Fruit fly (Drosophila melanogaster) S2 (cell line): ENCODE results near the gene CG4098.

Experiments
- CG8478 ChIP-seq: fragments of >200 bp; optimal IDR thresholded peaks from 2 replicates; lab custom pipeline; 2018
- CTCF ChIP-seq, 2 experiments: fragments of >200 bp; optimal IDR thresholded peaks; 2 replicates each; lab custom pipeline; 2018

- no peak for TF ChIP-seq CG8478 (lab: Kevin White, UChicago)
- TF ChIP-seq CTCF (optimal IDR thresholded peaks at IDR 0.05; lab: Kevin White, UChicago): no peak
Measured at dm6 chr3L:16594922-16595518, 14.1 kb downstream of the CG4098 start, which contains the start of the genes spd-2 and Apl.
